Worm (Caenorhabditis elegans) whole organism, early embryonic: ENCODE measurements around the gene str-61.

Experiments used
- B0310.2 ChIP-seq: sonication (generic microtip); optimal IDR thresholded peaks from 2 replicates; lab custom pipeline; 2016; ENCODE audit warnings: mild to moderate bottlenecking, missing genetic modification characterization, missing compliant biosample characterization
- F13C5.2 ChIP-seq: sonication (generic microtip); optimal IDR thresholded peaks from 2 replicates; lab custom pipeline; 2017; ENCODE audit warnings: mild to moderate bottlenecking, missing genetic modification characterization, inconsistent platforms, missing compliant biosample characterization
- aly-1 ChIP-seq: sonication (generic microtip); optimal IDR thresholded peaks from 2 replicates; lab custom pipeline; 2016; ENCODE audit warnings: missing genetic modification characterization, missing compliant biosample characterization
- ama-1 ChIP-seq: fragments of 150-350 bp; optimal IDR thresholded peaks from 2 replicates; lab custom pipeline; 2014
- ceh-13 ChIP-seq: fragments of 200-800 bp; sonication (Bioruptor generic); optimal IDR thresholded peaks from 2 replicates; lab custom pipeline; 2018; ENCODE audit warnings: mild to moderate bottlenecking, missing genetic modification characterization, missing compliant biosample characterization
- ceh-36 ChIP-seq: sonication (generic microtip); optimal IDR thresholded peaks from 2 replicates; lab custom pipeline; 2016; ENCODE audit warnings: missing genetic modification characterization, inconsistent platforms, missing compliant biosample characterization
- ets-7 ChIP-seq: sonication (generic microtip); optimal IDR thresholded peaks from 2 replicates; lab custom pipeline; 2016; ENCODE audit warnings: missing genotype, missing genetic modification characterization, missing compliant biosample characterization
- flt-1 ChIP-seq: fragments of 200-800 bp; sonication (Bioruptor generic); IDR thresholded peaks from 2 replicates; pipeline ENCODE4 v1.3.6; 2022; ENCODE audit warnings: missing genetic modification characterization, missing compliant biosample characterization
- hmbx-1 ChIP-seq: sonication (generic microtip); optimal IDR thresholded peaks from 2 replicates; lab custom pipeline; 2016; ENCODE audit warnings: mild to moderate bottlenecking, missing genetic modification characterization, missing compliant biosample characterization
- hmg-4 ChIP-seq: fragments of 200-800 bp; sonication (Bioruptor generic); optimal IDR thresholded peaks from 2 replicates; lab custom pipeline; 2018; ENCODE audit warnings: mild to moderate bottlenecking, missing genetic modification characterization, missing compliant biosample characterization
- hnd-1 ChIP-seq: sonication (generic microtip); optimal IDR thresholded peaks from 2 replicates; lab custom pipeline; 2016; ENCODE audit warnings: missing genetic modification characterization, missing compliant biosample characterization
- pes-1 ChIP-seq: fragments of 200-800 bp; sonication (Bioruptor generic); IDR thresholded peaks from 2 replicates; pipeline ENCODE4 v1.3.6; 2022; ENCODE audit warnings: missing genetic modification reagents, missing genetic modification characterization, missing compliant biosample characterization
- scrt-1 ChIP-seq: fragments of 200-800 bp; sonication (Bioruptor generic); IDR thresholded peaks from 2 replicates; pipeline ENCODE4 v1.3.6; 2022; ENCODE audit warnings: missing genetic modification characterization, missing compliant biosample characterization
- sea-1 ChIP-seq: fragments of 200-800 bp; sonication (Bioruptor generic); conservative IDR thresholded peaks from 2 replicates; pipeline ENCODE4 v1.3.6; 2022; ENCODE audit warnings: missing genetic modification characterization, missing compliant biosample characterization
- tbx-11 ChIP-seq: fragments of 200-800 bp; sonication (Bioruptor generic); IDR thresholded peaks from 2 replicates; pipeline ENCODE4 v1.3.6; 2022; ENCODE audit warnings: missing genetic modification characterization, missing compliant biosample characterization
- tbx-37 ChIP-seq: fragments of 200-800 bp; sonication (Bioruptor generic); conservative IDR thresholded peaks from 2 replicates; pipeline ENCODE4 v1.3.6; 2022; ENCODE audit warnings: missing genetic modification reagents, missing genetic modification characterization, missing compliant biosample characterization
- tra-4 ChIP-seq: sonication (generic microtip); optimal IDR thresholded peaks from 2 replicates; lab custom pipeline; 2017; ENCODE audit warnings: missing genetic modification characterization, missing compliant biosample characterization

str-61 gene

DNA sequence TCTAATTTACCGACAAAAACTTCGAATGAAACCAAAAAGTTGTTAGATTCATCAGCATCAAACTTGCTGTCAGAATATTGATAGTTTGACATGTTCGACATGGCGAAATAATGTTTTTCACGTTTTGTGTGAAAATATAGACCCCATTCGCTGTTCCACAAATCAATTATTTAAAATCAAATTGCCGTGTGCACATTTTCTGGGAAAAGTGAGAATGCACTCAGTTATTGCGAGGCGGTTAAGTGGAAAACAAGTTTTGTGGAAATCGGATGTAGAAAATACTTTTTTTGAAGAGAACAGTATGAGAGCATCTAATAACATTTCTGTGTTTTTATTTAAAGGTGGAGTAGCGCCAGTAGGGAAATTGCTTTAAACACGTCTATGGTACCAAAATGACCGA lies 22.6 kb upstream of the str-61 start, which contains the start of gene srw-42:
Gene srw-42 (minus strand): TSS at position 101 of the 400 bp plus-strand sequence.
- no peak for TF ChIP-seq hmg-4
- TF ChIP-seq hnd-1 (tag; lab: Kevin White, UChicago): no peak
- no peak for TF ChIP-seq hmbx-1
- TF ChIP-seq sea-1: no peak
- TF ChIP-seq ama-1: no peak
- TF ChIP-seq tra-4 (tag; lab: Kevin White, UChicago): no peak
- TF ChIP-seq B0310.2 (tag; lab: Kevin White, UChicago): no peak
- TF ChIP-seq ets-7 (tag; lab: Kevin White, UChicago): no peak
- no peak for TF ChIP-seq F13C5.2
- TF ChIP-seq tbx-37: no peak
- no peak for TF ChIP-seq pes-1 (GFP tag; lab: Robert Waterston, UW)
- TF ChIP-seq flt-1 (GFP tag; lab: Robert Waterston, UW): no peak
- no peak for TF ChIP-seq aly-1 (tag; lab: Kevin White, UChicago)
- TF ChIP-seq scrt-1 (GFP tag; lab: Robert Waterston, UW): no peak
- TF ChIP-seq ceh-36 (tag; lab: Kevin White, UChicago): no peak

DNA sequence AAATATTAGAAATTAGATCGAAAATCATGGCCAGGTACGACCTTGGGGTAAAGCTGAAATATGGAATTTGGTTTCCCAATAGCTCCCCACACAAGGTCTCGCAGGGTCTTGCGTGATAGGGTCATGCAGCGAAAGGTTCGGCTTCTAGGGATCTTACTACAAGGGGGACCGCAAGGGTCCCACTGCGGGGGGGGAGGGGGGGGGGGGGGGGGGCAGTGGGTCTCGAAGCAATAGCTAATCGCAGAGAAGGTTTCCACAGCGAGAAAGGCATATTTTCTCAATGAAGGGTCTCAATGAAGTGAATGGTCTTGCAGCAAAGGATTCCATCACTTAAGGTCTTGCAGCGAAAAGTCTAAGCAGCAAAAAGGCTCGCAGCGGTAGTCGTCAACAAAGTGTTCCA lies 21.9 kb upstream of the str-61 start:
- TF ChIP-seq aly-1 (tag; lab: Kevin White, UChicago) (no peak), ceh-13 (GFP tag; lab: Kevin White, UChicago) (no peak), tbx-11 (GFP tag; lab: Robert Waterston, UW) (no peak), pes-1 (GFP tag; lab: Robert Waterston, UW) (no peak), ets-7 (tag; lab: Kevin White, UChicago) (no peak), hmbx-1 (no peak), F13C5.2 (no peak), sea-1 (no peak), ama-1 (no peak), hnd-1 (tag; lab: Kevin White, UChicago) (no peak), B0310.2 (tag; lab: Kevin White, UChicago) (no peak), scrt-1 (GFP tag; lab: Robert Waterston, UW) (no peak), tbx-37 (no peak), hmg-4 (no peak), flt-1 (GFP tag; lab: Robert Waterston, UW) (no peak), tra-4 (tag; lab: Kevin White, UChicago) (no peak)

DNA sequence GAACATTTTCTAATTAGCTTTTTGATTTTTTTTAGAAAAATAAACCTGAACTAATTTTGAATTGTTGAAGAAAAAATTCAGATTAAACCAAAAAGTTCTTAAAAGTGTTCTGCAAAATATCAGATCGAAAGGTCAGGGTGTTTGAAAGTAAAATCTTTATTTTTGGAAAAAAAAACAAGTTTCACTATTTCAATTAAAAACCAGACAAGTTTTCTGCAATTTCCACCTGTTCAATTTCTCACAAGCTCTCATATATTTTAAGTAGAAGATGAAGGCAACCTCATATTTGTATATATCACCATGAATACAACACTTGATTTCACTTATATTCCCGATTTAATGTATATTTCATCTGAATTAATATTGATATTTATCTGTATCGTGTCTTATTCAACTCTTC lies 16.1 kb upstream of the str-61 start, which contains the start of gene srz-102:
Gene srz-102 (plus strand): TSS at position 301 of the 400 bp plus-strand sequence.
- TF ChIP-seq ceh-36 (tag; lab: Kevin White, UChicago) (no peak), hnd-1 (tag; lab: Kevin White, UChicago) (no peak), hmg-4 (no peak), flt-1 (GFP tag; lab: Robert Waterston, UW) (no peak), F13C5.2 (no peak), pes-1 (GFP tag; lab: Robert Waterston, UW) (no peak), ceh-13 (GFP tag; lab: Kevin White, UChicago) (no peak), B0310.2 (tag; lab: Kevin White, UChicago) (no peak), aly-1 (tag; lab: Kevin White, UChicago) (no peak), sea-1 (no peak)

DNA sequence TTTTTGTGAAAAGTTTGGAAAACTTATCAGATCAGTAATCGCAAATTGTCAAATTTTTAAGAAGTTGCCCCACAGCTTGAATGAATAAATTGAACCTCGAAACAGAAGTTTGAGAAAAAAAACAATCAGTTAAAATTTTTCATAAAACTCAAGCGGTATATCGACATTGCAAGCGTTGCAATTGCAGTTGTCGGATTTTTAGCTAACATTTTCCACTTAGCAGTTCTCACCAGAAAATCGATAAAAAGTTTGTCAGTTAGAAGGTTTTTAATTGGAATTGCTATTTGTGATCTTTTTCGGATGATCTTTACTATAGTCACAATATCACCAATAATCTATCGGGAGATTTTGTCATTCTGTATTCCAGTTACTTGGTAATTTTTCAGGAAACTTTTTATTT lies 14.6 kb upstream of the str-61 start, which contains the start of gene srw-43:
Gene srw-43 (plus strand): TSS at position 301 of the 400 bp plus-strand sequence.
- TF ChIP-seq aly-1 (tag; lab: Kevin White, UChicago) (no peak), hnd-1 (tag; lab: Kevin White, UChicago) (no peak), B0310.2 (tag; lab: Kevin White, UChicago) (no peak), ets-7 (tag; lab: Kevin White, UChicago) (no peak), hmbx-1 (no peak), ceh-13 (GFP tag; lab: Kevin White, UChicago) (no peak), ceh-36 (tag; lab: Kevin White, UChicago) (no peak), ama-1 (no peak), sea-1 (no peak), tbx-11 (GFP tag; lab: Robert Waterston, UW) (no peak), flt-1 (GFP tag; lab: Robert Waterston, UW) (no peak), F13C5.2 (no peak), hmg-4 (no peak), scrt-1 (GFP tag; lab: Robert Waterston, UW) (no peak), pes-1 (GFP tag; lab: Robert Waterston, UW) (no peak)

DNA sequence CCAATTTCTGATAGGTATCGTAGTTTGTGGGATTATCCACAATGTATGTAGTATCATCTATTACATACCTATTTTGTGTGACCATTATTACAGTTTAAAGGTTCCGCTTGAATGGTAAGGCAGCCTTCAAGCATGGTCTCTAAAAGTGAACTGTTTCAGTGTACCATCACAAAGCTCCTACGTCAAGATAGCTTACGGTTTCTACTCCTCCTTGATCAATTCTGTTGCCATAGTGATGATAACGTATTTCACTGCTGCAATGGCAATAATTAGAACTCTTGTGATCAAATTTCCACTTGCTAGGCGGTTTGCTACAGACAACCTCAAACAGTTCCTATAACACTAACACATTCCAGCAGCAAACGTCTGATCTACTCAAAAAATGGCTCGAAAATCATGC lies 12.3 kb upstream of the str-61 start:
- TF ChIP-seq ceh-13 (GFP tag; lab: Kevin White, UChicago) (no peak), hmbx-1 (no peak), pes-1 (GFP tag; lab: Robert Waterston, UW) (no peak)

DNA sequence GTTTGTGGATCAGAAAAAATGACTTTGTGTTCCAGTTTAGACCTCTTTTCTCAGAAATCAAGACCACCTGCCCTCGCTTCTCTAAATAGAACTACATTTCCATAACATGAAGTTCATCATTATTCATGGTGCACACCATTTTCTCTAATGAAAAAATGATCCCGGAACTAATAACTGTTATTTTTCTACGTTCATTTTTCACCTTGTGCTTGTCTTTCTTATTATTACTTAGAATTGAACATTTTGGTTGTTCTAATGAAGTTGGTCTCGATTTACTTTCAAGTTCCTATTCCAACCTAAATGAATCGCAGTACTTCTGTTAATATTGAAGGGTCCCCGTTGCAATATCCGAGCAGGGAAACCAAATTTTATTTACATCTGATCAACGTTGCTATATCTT lies 11.8 kb upstream of the str-61 start, which contains the start of gene srw-36:
Gene srw-36 (plus strand): TSS at position 301 of the 400 bp plus-strand sequence.
- TF ChIP-seq hmg-4 (no peak), hmbx-1 (no peak), F13C5.2 (no peak), hnd-1 (tag; lab: Kevin White, UChicago) (no peak), sea-1 (no peak), tra-4 (tag; lab: Kevin White, UChicago) (no peak), ets-7 (tag; lab: Kevin White, UChicago) (no peak), ceh-13 (GFP tag; lab: Kevin White, UChicago) (no peak), B0310.2 (tag; lab: Kevin White, UChicago) (no peak), tbx-37 (no peak), scrt-1 (GFP tag; lab: Robert Waterston, UW) (no peak), flt-1 (GFP tag; lab: Robert Waterston, UW) (no peak), tbx-11 (GFP tag; lab: Robert Waterston, UW) (no peak), ama-1 (no peak), pes-1 (GFP tag; lab: Robert Waterston, UW) (no peak), ceh-36 (tag; lab: Kevin White, UChicago) (no peak), aly-1 (tag; lab: Kevin White, UChicago) (no peak)

DNA sequence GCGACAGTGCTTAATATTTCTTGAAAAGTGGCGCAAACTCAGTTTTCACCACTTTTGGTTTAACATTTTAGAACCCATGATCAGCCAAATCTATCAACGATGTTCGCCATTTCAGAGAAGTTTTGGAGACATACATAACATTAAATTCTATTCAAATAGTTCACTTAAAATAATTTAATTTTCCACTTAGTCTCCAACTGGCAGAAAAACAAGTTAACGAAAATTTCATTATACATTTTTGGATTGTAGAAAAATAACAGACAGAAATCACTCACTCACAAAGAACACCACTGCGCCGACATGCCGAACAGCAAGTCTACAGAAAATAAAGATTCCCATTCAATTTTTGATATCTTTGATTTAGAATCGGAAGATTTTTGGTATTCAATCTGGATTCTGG lies 8.9 kb upstream of the str-61 start, which contains the start of gene srw-44:
Gene srw-44 (plus strand): TSS at position 301 of the 400 bp plus-strand sequence.
- TF ChIP-seq hnd-1 (tag; lab: Kevin White, UChicago) (no peak), B0310.2 (tag; lab: Kevin White, UChicago) (no peak), hmg-4 (no peak), tra-4 (tag; lab: Kevin White, UChicago) (no peak), ceh-36 (tag; lab: Kevin White, UChicago) (no peak), pes-1 (GFP tag; lab: Robert Waterston, UW) (no peak), sea-1 (no peak), ets-7 (tag; lab: Kevin White, UChicago) (no peak), hmbx-1 (no peak), aly-1 (tag; lab: Kevin White, UChicago) (no peak), tbx-11 (GFP tag; lab: Robert Waterston, UW) (no peak), ceh-13 (GFP tag; lab: Kevin White, UChicago) (no peak), tbx-37 (no peak), scrt-1 (GFP tag; lab: Robert Waterston, UW) (no peak), F13C5.2 (no peak), flt-1 (GFP tag; lab: Robert Waterston, UW) (no peak), ama-1 (no peak)
